Fruit fly (Drosophila melanogaster) whole organism, embryonic: ENCODE measurements around the gene Noa36.

Experiments
- CG11085 ChIP-seq: fragments of 200-800 bp; sonication (Bioruptor generic); IDR thresholded peaks from 2 replicates; pipeline ENCODE4 v1.3.6; 2022; ENCODE audit warnings: missing biosample characterization, missing genetic modification characterization
- CG11456 ChIP-seq: fragments of 200-800 bp; sonication (Bioruptor generic); IDR thresholded peaks from 3 replicates; pipeline ENCODE4 v1.3.6; 2022; ENCODE audit warnings: missing biosample characterization, missing genetic modification characterization
- CG12769 ChIP-seq: fragments of 200-800 bp; sonication (Bioruptor generic); optimal IDR thresholded peaks from 2 replicates; lab custom pipeline; 2019; ENCODE audit warnings: missing biosample characterization, mild to moderate bottlenecking, missing genetic modification characterization, moderate library complexity
- CG13424 ChIP-seq: fragments of 200-800 bp; sonication (Bioruptor generic); optimal IDR thresholded peaks from 2 replicates; lab custom pipeline; 2019; ENCODE audit warnings: missing biosample characterization, mild to moderate bottlenecking, missing genetic modification characterization, moderate library complexity
- CG16815 ChIP-seq: fragments of 200-800 bp; sonication (Bioruptor generic); optimal IDR thresholded peaks from 3 replicates; lab custom pipeline; 2017; ENCODE audit warnings: missing biosample characterization, mild to moderate bottlenecking, missing genetic modification characterization
- CG17361 ChIP-seq: fragments of 200-800 bp; sonication (Bioruptor generic); IDR thresholded peaks from 3 replicates; pipeline ENCODE4 v1.3.6; 2022; ENCODE audit warnings: missing biosample characterization, missing genetic modification characterization
- CG17829 ChIP-seq: fragments of 200-800 bp; optimal IDR thresholded peaks from 2 replicates; lab custom pipeline; 2019; ENCODE audit warnings: missing biosample characterization, mild to moderate bottlenecking, missing genetic modification characterization, moderate library complexity
- CG1792 ChIP-seq: fragments of 200-800 bp; sonication (Bioruptor generic); optimal IDR thresholded peaks from 2 replicates; lab custom pipeline; 2016; ENCODE audit warnings: missing biosample characterization, missing genetic modification characterization
- CG18476 ChIP-seq: fragments of 200-800 bp; sonication (Bioruptor generic); optimal IDR thresholded peaks from 2 replicates; lab custom pipeline; 2016; ENCODE audit warnings: missing biosample characterization, mild to moderate bottlenecking, missing genetic modification characterization
- CG30020 ChIP-seq: fragments of 200-800 bp; optimal IDR thresholded peaks from 2 replicates; lab custom pipeline; 2019; ENCODE audit warnings: missing biosample characterization, mild to moderate bottlenecking, missing genetic modification characterization, moderate library complexity
- CG30403 ChIP-seq: fragments of 200-800 bp; sonication (Bioruptor generic); optimal IDR thresholded peaks from 3 replicates; lab custom pipeline; 2016; ENCODE audit warnings: missing biosample characterization, missing genetic modification characterization
- CG31224 ChIP-seq: fragments of 200-800 bp; sonication (Bioruptor generic); IDR thresholded peaks from 2 replicates; pipeline ENCODE4 v1.3.6; 2022; ENCODE audit warnings: missing biosample characterization, missing genetic modification characterization
- CG4424 ChIP-seq: fragments of 200-800 bp; sonication (Bioruptor generic); optimal IDR thresholded peaks from 3 replicates; lab custom pipeline; 2016; ENCODE audit warnings: missing biosample characterization, missing genetic modification characterization
- CG5180 ChIP-seq: fragments of 200-800 bp; sonication (Bioruptor generic); optimal IDR thresholded peaks from 3 replicates; lab custom pipeline; 2017; ENCODE audit warnings: missing biosample characterization, missing genetic modification characterization, mild to moderate bottlenecking, moderate library complexity, missing genetic modification reagents
- CG7372 ChIP-seq: fragments of 200-800 bp; sonication (Bioruptor generic); IDR thresholded peaks from 2 replicates; pipeline ENCODE4 v1.3.6; 2022; ENCODE audit warnings: missing biosample characterization, missing genetic modification characterization
- CG7839 ChIP-seq: fragments of 200-800 bp; sonication (Bioruptor generic); optimal IDR thresholded peaks from 3 replicates; lab custom pipeline; 2018; ENCODE audit warnings: missing biosample characterization, mild to moderate bottlenecking, missing genetic modification characterization, moderate library complexity
- CG8281 ChIP-seq: fragments of 200-800 bp; sonication (Bioruptor generic); optimal IDR thresholded peaks from 2 replicates; lab custom pipeline; 2018; ENCODE audit warnings: missing biosample characterization, mild to moderate bottlenecking, missing genetic modification characterization, moderate library complexity
- CG8924 ChIP-seq: fragments of 200-800 bp; optimal IDR thresholded peaks from 3 replicates; lab custom pipeline; 2019; ENCODE audit warnings: missing biosample characterization, mild to moderate bottlenecking, missing genetic modification characterization, moderate library complexity
- CG8944 ChIP-seq: fragments of 200-800 bp; sonication (Bioruptor generic); optimal IDR thresholded peaks from 3 replicates; lab custom pipeline; 2016; ENCODE audit warnings: missing biosample characterization, missing genetic modification characterization
- CG9817 ChIP-seq: fragments of 200-800 bp; sonication (Bioruptor generic); optimal IDR thresholded peaks from 2 replicates; lab custom pipeline; 2018; ENCODE audit warnings: missing biosample characterization, mild to moderate bottlenecking, missing genetic modification characterization, moderate library complexity
- CG9932 ChIP-seq: fragments of 200-800 bp; sonication (Bioruptor generic); IDR thresholded peaks from 2 replicates; pipeline ENCODE4 v1.3.6; 2022; ENCODE audit warnings: missing biosample characterization, missing genetic modification characterization
- CoRest ChIP-seq: fragments of 200-800 bp; sonication (Bioruptor generic); optimal IDR thresholded peaks from 3 replicates; lab custom pipeline; 2018; ENCODE audit warnings: missing biosample characterization, mild to moderate bottlenecking, missing genetic modification characterization, moderate library complexity
- Dref ChIP-seq: fragments of 200-800 bp; sonication (Bioruptor generic); IDR thresholded peaks from 2 replicates; pipeline ENCODE4 v1.3.6; 2022; ENCODE audit warnings: missing biosample characterization, missing genetic modification characterization
- Fer1 ChIP-seq: fragments of 200-800 bp; sonication (Bioruptor generic); optimal IDR thresholded peaks from 2 replicates; lab custom pipeline; 2017; ENCODE audit warnings: missing biosample characterization, mild to moderate bottlenecking, missing genetic modification characterization
- Fer3 ChIP-seq: fragments of 200-800 bp; sonication (Bioruptor generic); optimal IDR thresholded peaks from 2 replicates; lab custom pipeline; 2018; ENCODE audit warnings: missing biosample characterization, mild to moderate bottlenecking, missing genetic modification characterization, moderate library complexity
- GATAe ChIP-seq: fragments of 200-800 bp; sonication (Bioruptor generic); conservative IDR thresholded peaks from 2 replicates; pipeline ENCODE4 v1.3.6; 2022; ENCODE audit warnings: missing biosample characterization, missing genetic modification characterization
- Gug ChIP-seq: fragments of 200-800 bp; sonication (Bioruptor generic); IDR thresholded peaks from 4 replicates; pipeline ENCODE4 v1.3.6; 2022; ENCODE audit warnings: missing biosample characterization, missing genetic modification characterization
- HmgD ChIP-seq: fragments of 200-800 bp; sonication (Bioruptor generic); optimal IDR thresholded peaks from 3 replicates; lab custom pipeline; 2016; ENCODE audit warnings: missing biosample characterization, missing genetic modification characterization
- Meics ChIP-seq: fragments of 200-800 bp; sonication (Bioruptor generic); optimal IDR thresholded peaks from 2 replicates; lab custom pipeline; 2017; ENCODE audit warnings: missing biosample characterization, mild to moderate bottlenecking, missing genetic modification characterization
- PHDP ChIP-seq: fragments of 200-800 bp; sonication (Bioruptor generic); optimal IDR thresholded peaks from 3 replicates; lab custom pipeline; 2018; ENCODE audit warnings: missing biosample characterization, mild to moderate bottlenecking, missing genetic modification characterization, moderate library complexity
- Sry-β ChIP-seq: fragments of 200-800 bp; sonication (Bioruptor generic); optimal IDR thresholded peaks from 2 replicates; lab custom pipeline; 2018; ENCODE audit warnings: missing biosample characterization, mild to moderate bottlenecking, missing genetic modification characterization, moderate library complexity
- ab ChIP-seq: fragments of 200-800 bp; sonication (Bioruptor generic); optimal IDR thresholded peaks from 2 replicates; lab custom pipeline; 2016; ENCODE audit warnings: missing biosample characterization, missing genetic modification characterization
- aop ChIP-seq: fragments of 200-800 bp; sonication (Bioruptor generic); IDR thresholded peaks from 2 replicates; pipeline ENCODE4 v1.3.6; 2022; ENCODE audit warnings: missing biosample characterization, missing genetic modification characterization
- ato ChIP-seq: fragments of 200-800 bp; sonication (Bioruptor generic); IDR thresholded peaks from 2 replicates; pipeline ENCODE4 v1.3.6; 2022; ENCODE audit warnings: missing biosample characterization, missing genetic modification characterization; ENCODE audit not compliant: partially characterized antibody
- bbx ChIP-seq: fragments of 200-800 bp; sonication (Bioruptor generic); IDR thresholded peaks from 2 replicates; pipeline ENCODE4 v1.3.6; 2022; ENCODE audit warnings: missing biosample characterization, missing genetic modification characterization; ENCODE audit not compliant: partially characterized antibody
- corto ChIP-seq: fragments of 200-800 bp; sonication (Bioruptor generic); optimal IDR thresholded peaks from 2 replicates; lab custom pipeline; 2016; ENCODE audit warnings: missing biosample characterization, mild to moderate bottlenecking, missing genetic modification characterization, moderate library complexity
- dysf ChIP-seq: fragments of 200-800 bp; sonication (Bioruptor generic); IDR thresholded peaks from 3 replicates; pipeline ENCODE4 v1.3.6; 2022; ENCODE audit warnings: missing biosample characterization, missing genetic modification characterization
- esg ChIP-seq: fragments of 200-800 bp; sonication (Bioruptor generic); conservative IDR thresholded peaks from 2 replicates; pipeline ENCODE4 v1.3.6; 2022; ENCODE audit warnings: missing biosample characterization, missing genetic modification characterization
- fd3F ChIP-seq: fragments of 200-800 bp; sonication (Bioruptor generic); optimal IDR thresholded peaks from 2 replicates; lab custom pipeline; 2018; ENCODE audit warnings: missing biosample characterization, mild to moderate bottlenecking, missing genetic modification characterization, moderate library complexity
- nerfin-1 ChIP-seq: fragments of 200-800 bp; sonication (Bioruptor generic); optimal IDR thresholded peaks from 3 replicates; lab custom pipeline; 2019; ENCODE audit warnings: missing biosample characterization, mild to moderate bottlenecking, missing genetic modification characterization, moderate library complexity
- nmo ChIP-seq: fragments of 200-800 bp; sonication (Bioruptor generic); optimal IDR thresholded peaks from 2 replicates; lab custom pipeline; 2018; ENCODE audit warnings: missing biosample characterization, mild to moderate bottlenecking, missing genetic modification characterization, moderate library complexity
- phol ChIP-seq: fragments of 200-800 bp; sonication (Bioruptor generic); optimal IDR thresholded peaks from 3 replicates; lab custom pipeline; 2018; ENCODE audit warnings: missing biosample characterization, mild to moderate bottlenecking, missing genetic modification characterization, moderate library complexity
- psq ChIP-seq: fragments of 200-800 bp; sonication (Bioruptor generic); optimal IDR thresholded peaks from 2 replicates; lab custom pipeline; 2017; ENCODE audit warnings: missing biosample characterization, missing genetic modification characterization
- shn ChIP-seq: fragments of 200-800 bp; sonication (Bioruptor generic); optimal IDR thresholded peaks from 3 replicates; lab custom pipeline; 2016; ENCODE audit warnings: missing biosample characterization, missing genetic modification characterization
- ssp ChIP-seq: fragments of 200-800 bp; sonication (Bioruptor generic); IDR thresholded peaks from 2 replicates; pipeline ENCODE4 v1.3.6; 2022; ENCODE audit warnings: missing biosample characterization, missing genetic modification characterization
- stwl ChIP-seq: fragments of 200-800 bp; sonication (Bioruptor generic); optimal IDR thresholded peaks from 3 replicates; lab custom pipeline; 2018; ENCODE audit warnings: missing biosample characterization, mild to moderate bottlenecking, missing genetic modification characterization, moderate library complexity
- tup ChIP-seq: fragments of 200-800 bp; sonication (Bioruptor generic); optimal IDR thresholded peaks from 2 replicates; lab custom pipeline; 2016; ENCODE audit warnings: missing biosample characterization, mild to moderate bottlenecking, missing genetic modification characterization, moderate library complexity
- zfh2 ChIP-seq: fragments of 200-800 bp; sonication (Bioruptor generic); optimal IDR thresholded peaks from 2 replicates; lab custom pipeline; 2016; ENCODE audit warnings: missing biosample characterization, missing genetic modification characterization

Gene Noa36

dm6 chr3R:28599238-28600127 lies at the start of gene Noa36, which contains the start of gene Hrb98DE (continued):
- TF ChIP-seq psq (GFP tag; lab: Kevin White, UChicago) (no peak), CG8924 (tag; lab: Kevin White, UChicago) (no peak), bbx (GFP tag; lab: Robert Waterston, UW) (peak; percentile 14; the same call in 1 of the 2 replicates), CG11085 (0 out of 2 replicates have a peak, but pooled peaks have one; percentile 46), Fer3 (tag; lab: Kevin White, UChicago) (peak; percentile 10), CG9932 (peak; percentile 80), CG9817 (tag; lab: Kevin White, UChicago) (peak; percentile 56), CG13424 (peak; percentile 40), CG17361 (GFP tag; lab: Robert Waterston, UW) (peak; percentile 76), esg (peak; percentile 43), HmgD (GFP tag; lab: Kevin White, UChicago) (no peak), CG30020 (tag; lab: Kevin White, UChicago) (peak; percentile 86), CG8281 (no peak), CG4424 (GFP tag; lab: Kevin White, UChicago) (peak; percentile 44), CG18476 (GFP tag; lab: Kevin White, UChicago) (no peak), CG7372 (GFP tag; lab: Robert Waterston, UW) (peak; percentile 28; the same call in 1 of the 2 replicates), PHDP (tag; lab: Kevin White, UChicago) (peak; percentile 20), tup (GFP tag; lab: Kevin White, UChicago) (no peak), CG17829 (tag; lab: Kevin White, UChicago) (peak; percentile 27), CG30403 (GFP tag; lab: Kevin White, UChicago) (peak; percentile 67), Dref (GFP tag; lab: Robert Waterston, UW) (peak; percentile 45), phol (tag; lab: Kevin White, UChicago) (peak; percentile 60), zfh2 (peak; percentile 52), CG31224 (0 out of 2 replicates have a peak, but pooled peaks have one; percentile 16), ab (GFP tag; lab: Kevin White, UChicago) (peak; percentile 21), CG16815 (GFP tag; lab: Kevin White, UChicago) (peak; percentile 46), ato (peak; percentile 12; the same call in 1 of the 2 replicates), stwl (peak; percentile 33), corto (peak; percentile 15), CG11456 (peak; percentile 83), CG5180 (GFP tag; lab: Kevin White, UChicago) (no peak), Sry-β (GFP tag; lab: Kevin White, UChicago) (peak; percentile 82), nerfin-1 (tag; lab: Kevin White, UChicago) (peak; percentile 75), shn (GFP tag; lab: Kevin White, UChicago) (peak; percentile 20), Fer1 (GFP tag; lab: Kevin White, UChicago) (no peak), CG7839 (tag; lab: Kevin White, UChicago) (peak; percentile 52), Gug (peak; percentile 76; the same call in 3 of the 4 replicates), GATAe (GFP tag; lab: Robert Waterston, UW) (no peak), CG12769 (tag; lab: Kevin White, UChicago) (no peak), ssp (GFP tag; lab: Robert Waterston, UW) (peak; percentile 84), CG8944 (peak; percentile 14), nmo (GFP tag; lab: Kevin White, UChicago) (peak; percentile 64), fd3F (GFP tag; lab: Kevin White, UChicago) (peak; percentile 33), dysf (peak; percentile 60; the same call in 1 of the 3 replicates), CG1792 (peak; percentile 0), aop (GFP tag; lab: Robert Waterston, UW) (no peak), Meics (peak; percentile 35), CoRest (tag; lab: Kevin White, UChicago) (peak; percentile 77)
